Worm (Caenorhabditis elegans) whole organism, young adult: ENCODE measurements around the gene unc-62.
A peak's percentile ranks its signal among the peaks of the same experiment; 100 is the strongest.

Source experiments
- B0336.3 ChIP-seq: fragments of 200-800 bp; sonication (Bioruptor generic); IDR thresholded peaks from 2 replicates; pipeline ENCODE4 v1.3.6; 2022; ENCODE audit warnings: missing genetic modification characterization, missing compliant biosample characterization
- K12H6.12 ChIP-seq: fragments of 200-800 bp; sonication (Bioruptor generic); optimal IDR thresholded peaks from 2 replicates; lab custom pipeline; 2018; ENCODE audit warnings: mild to moderate bottlenecking, missing genetic modification characterization, missing compliant biosample characterization
- Y56A3A.18 ChIP-seq: fragments of 200-800 bp; sonication (Bioruptor generic); IDR thresholded peaks from 2 replicates; pipeline ENCODE4 v1.3.6; 2022; ENCODE audit warnings: missing genetic modification reagents, missing genetic modification characterization, missing compliant biosample characterization
- Y67H2A.10 ChIP-seq: fragments of 200-800 bp; sonication (Bioruptor generic); conservative IDR thresholded peaks from 2 replicates; pipeline ENCODE4 v1.3.6; 2022; ENCODE audit warnings: missing genetic modification reagents, missing genetic modification characterization, missing compliant biosample characterization
- ama-1 ChIP-seq, 3 experiments: fragments of 150-350 bp in 1 of 3; sonication (generic microtip) in 2 of 3; optimal IDR thresholded peaks; 2 replicates each; lab custom pipeline; 2014 to 2018; ENCODE audit warnings: missing biosample characterization in 2 of 3, missing genetic modification characterization in 2 of 3, missing genetic modification reagents in 2 of 3
- cebp-1 ChIP-seq, 2 experiments: fragments of 200-800 bp in 1 of 2; sonication (Bioruptor generic) in 1 of 2; sonication (generic microtip) in 1 of 2; IDR thresholded peaks in 1 of 2; optimal IDR thresholded peaks in 1 of 2; 2 replicates each; pipeline versions ENCODE4 v1.3.6 to Lab custom; 2017 to 2022; ENCODE audit warnings: missing compliant biosample characterization in 2 of 2, missing genetic modification characterization in 2 of 2, mild to moderate bottlenecking in 1 of 2, missing genetic modification reagents in 1 of 2, moderate library complexity in 1 of 2
- ceh-79 ChIP-seq: sonication (generic microtip); optimal IDR thresholded peaks from 2 replicates; lab custom pipeline; 2017; ENCODE audit warnings: mild to moderate bottlenecking, missing genetic modification characterization, missing compliant biosample characterization
- die-1 ChIP-seq: sonication (generic microtip); optimal IDR thresholded peaks from 2 replicates; lab custom pipeline; 2016; ENCODE audit warnings: missing genotype, mild to moderate bottlenecking, missing genetic modification characterization, missing compliant biosample characterization
- dox-1 ChIP-seq: fragments of 200-800 bp; sonication (Bioruptor generic); IDR thresholded peaks from 2 replicates; pipeline ENCODE4 v1.3.6; 2022; ENCODE audit warnings: missing genetic modification reagents, missing genetic modification characterization, missing compliant biosample characterization
- egl-18 ChIP-seq: fragments of 200-800 bp; sonication (Bioruptor generic); IDR thresholded peaks from 2 replicates; pipeline ENCODE4 v1.3.6; 2022; ENCODE audit warnings: missing genetic modification reagents, missing genetic modification characterization, missing compliant biosample characterization
- egrh-3 ChIP-seq: fragments of 200-800 bp; sonication (Bioruptor generic); IDR thresholded peaks from 2 replicates; pipeline ENCODE4 v1.3.6; 2022; ENCODE audit warnings: missing genetic modification reagents, missing genetic modification characterization, missing compliant biosample characterization
- fkh-3 ChIP-seq: sonication (generic microtip); optimal IDR thresholded peaks from 2 replicates; lab custom pipeline; 2016; ENCODE audit warnings: mild to moderate bottlenecking, missing genetic modification characterization, missing compliant biosample characterization
- hlh-26 ChIP-seq: fragments of 200-800 bp; sonication (Bioruptor generic); conservative IDR thresholded peaks from 2 replicates; pipeline ENCODE4 v1.3.6; 2022; ENCODE audit warnings: missing genetic modification reagents, missing genetic modification characterization, missing compliant biosample characterization
- let-526 ChIP-seq: fragments of 200-800 bp; sonication (Bioruptor generic); IDR thresholded peaks from 2 replicates; pipeline ENCODE4 v1.3.6; 2022; ENCODE audit warnings: missing genetic modification reagents, missing genetic modification characterization, missing compliant biosample characterization
- let-607 ChIP-seq, 2 experiments: fragments of 200-800 bp in 1 of 2; sonication (Bioruptor generic) in 1 of 2; sonication (generic microtip) in 1 of 2; optimal IDR thresholded peaks; 2 replicates each; lab custom pipeline; 2016 to 2018; ENCODE audit warnings: mild to moderate bottlenecking in 2 of 2, missing compliant biosample characterization in 2 of 2, missing genetic modification characterization in 2 of 2, moderate library complexity in 2 of 2, missing genotype in 1 of 2
- lin-26 ChIP-seq: fragments of 200-800 bp; sonication (Bioruptor generic); IDR thresholded peaks from 2 replicates; pipeline ENCODE4 v1.3.6; 2022; ENCODE audit warnings: missing genetic modification reagents, missing genetic modification characterization, missing compliant biosample characterization
- mcd-1 ChIP-seq: fragments of 200-800 bp; sonication (Bioruptor generic); IDR thresholded peaks from 2 replicates; pipeline ENCODE4 v1.3.6; 2022; ENCODE audit warnings: missing genetic modification reagents, missing genetic modification characterization, missing compliant biosample characterization
- mel-28 ChIP-seq: sonication (generic microtip); optimal IDR thresholded peaks from 2 replicates; lab custom pipeline; 2016; ENCODE audit warnings: borderline replicate concordance, mild to moderate bottlenecking, missing genetic modification characterization, missing compliant biosample characterization
- nfyb-1 ChIP-seq: fragments of 200-800 bp; sonication (Bioruptor generic); IDR thresholded peaks from 2 replicates; pipeline ENCODE4 v1.3.6; 2022; ENCODE audit warnings: missing genetic modification reagents, missing genetic modification characterization, missing compliant biosample characterization
- nhr-80 ChIP-seq: sonication (generic microtip); optimal IDR thresholded peaks from 2 replicates; lab custom pipeline; 2016; ENCODE audit warnings: missing genetic modification characterization, missing compliant biosample characterization
- rpc-1 ChIP-seq, 2 experiments: fragments of 150-350 bp in 1 of 2; sonication (generic microtip) in 1 of 2; optimal IDR thresholded peaks; 2 replicates each; lab custom pipeline; 2014 to 2018; ENCODE audit warnings: missing biosample characterization in 1 of 2, missing genetic modification characterization in 1 of 2, missing genetic modification reagents in 1 of 2, missing genotype in 1 of 2
- snpc-3.4 ChIP-seq: sonication (generic microtip); optimal IDR thresholded peaks from 2 replicates; lab custom pipeline; 2017; ENCODE audit warnings: missing genetic modification characterization, mild to moderate bottlenecking, missing compliant biosample characterization, antibody characterized with exemption, moderate library complexity, missing genotype, missing genetic modification reagents
- sptf-2 ChIP-seq: fragments of 200-800 bp; sonication (Bioruptor generic); optimal IDR thresholded peaks from 2 replicates; lab custom pipeline; 2018; ENCODE audit warnings: mild to moderate bottlenecking, missing genetic modification characterization, missing compliant biosample characterization
- unc-62 ChIP-seq: fragments of 150-350 bp; optimal IDR thresholded peaks from 2 replicates; lab custom pipeline; 2014; ENCODE audit warnings: missing biosample characterization, missing genetic modification reagents, missing genetic modification characterization
- zfh-2 ChIP-seq: fragments of 200-800 bp; sonication (Bioruptor generic); conservative IDR thresholded peaks from 2 replicates; pipeline ENCODE4 v1.3.6; 2022; ENCODE audit warnings: missing genetic modification reagents, missing genetic modification characterization, missing compliant biosample characterization
- ztf-18 ChIP-seq: sonication (generic microtip); optimal IDR thresholded peaks from 2 replicates; lab custom pipeline; 2016; ENCODE audit warnings: missing genotype, mild to moderate bottlenecking, missing genetic modification characterization, missing compliant biosample characterization
- ztf-25 ChIP-seq: fragments of 200-800 bp; sonication (Bioruptor generic); IDR thresholded peaks from 2 replicates; pipeline ENCODE4 v1.3.6; 2022; ENCODE audit warnings: missing genetic modification reagents, missing genetic modification characterization, missing compliant biosample characterization
- ztf-26 ChIP-seq: sonication (generic microtip); optimal IDR thresholded peaks from 2 replicates; lab custom pipeline; 2017; ENCODE audit warnings: missing genetic modification characterization, missing compliant biosample characterization
- ztf-3 ChIP-seq: fragments of 200-800 bp; sonication (Bioruptor generic); optimal IDR thresholded peaks from 2 replicates; lab custom pipeline; 2018; ENCODE audit warnings: mild to moderate bottlenecking, missing genetic modification characterization, missing compliant biosample characterization

unc-62 gene

ce11 chrV:4499156-4499808 lies 2.0 kb downstream of the unc-62 start:
- TF ChIP-seq die-1 (no peak), sptf-2 (GFP tag; lab: Kevin White, UChicago) (no peak), cebp-1 (GFP tag; IDR thresholded peaks at IDR 0.05; lab: Robert Waterston, UW) (0 out of 2 replicates have a peak, but pooled peaks have one; percentile 41), cebp-1 (tag; optimal IDR thresholded peaks at IDR 0.05; lab: Kevin White, UChicago) (peak; percentile 29), Y56A3A.18 (0 out of 2 replicates have a peak, but pooled peaks have one; percentile 12), unc-62 (GFP tag; lab: Kevin White, UChicago) (peak; percentile 94), egl-18 (GFP tag; lab: Robert Waterston, UW) (0 out of 2 replicates have a peak, but pooled peaks have one; percentile 12), K12H6.12 (tag; lab: Kevin White, UChicago) (peak; percentile 55), zfh-2 (GFP tag; lab: Robert Waterston, UW) (peak; percentile 78), nfyb-1 (GFP tag; lab: Robert Waterston, UW) (peak; percentile 60; the same call in 1 of the 2 replicates), ztf-3 (GFP tag; lab: Kevin White, UChicago) (no peak), Y67H2A.10 (no peak), lin-26 (GFP tag; lab: Robert Waterston, UW) (no peak), mcd-1 (GFP tag; lab: Robert Waterston, UW) (peak; percentile 31; the same call in 1 of the 2 replicates), egrh-3 (peak; percentile 80; the same call in 1 of the 2 replicates), mel-28 (tag; lab: Kevin White, UChicago) (no peak), B0336.3 (GFP tag; lab: Robert Waterston, UW) (0 out of 2 replicates have a peak, but pooled peaks have one; percentile 37), ceh-79 (tag; lab: Kevin White, UChicago) (no peak), hlh-26 (GFP tag; lab: Robert Waterston, UW) (no peak), let-526 (GFP tag; lab: Robert Waterston, UW) (no peak)

- TF ChIP-seq ztf-18 (tag; lab: Kevin White, UChicago) (no peak), rpc-1 (optimal IDR thresholded peaks at IDR 0.05; lab: Kevin White, UChicago) (no peak), rpc-1 (tag; optimal IDR thresholded peaks at IDR 0.05; lab: Kevin White, UChicago) (no peak), mel-28 (tag; lab: Kevin White, UChicago) (no peak), ztf-26 (no peak)
These were observed 3.4 kb downstream of the unc-62 start for ce11 chrV:4500709-4501108.

ce11 chrV:4501974-4502373 lies 4.7 kb downstream of the unc-62 start:
- TF ChIP-seq ama-1 (optimal IDR thresholded peaks at IDR 0.05; lab: Kevin White, UChicago): no peak
- no peak for TF ChIP-seq ama-1 (GFP tag; optimal IDR thresholded peaks at IDR 0.05; lab: Kevin White, UChicago)
- no peak for TF ChIP-seq snpc-3.4 (tag; lab: Kevin White, UChicago)
- peak; percentile 32; the same call in 1 of the 2 replicates for TF ChIP-seq dox-1
- TF ChIP-seq nhr-80 (tag; lab: Kevin White, UChicago): peak; percentile 68
- no peak for TF ChIP-seq let-607 (tag; optimal IDR thresholded peaks at IDR 0.05; lab: Kevin White, UChicago)
- TF ChIP-seq ztf-25: no peak
- TF ChIP-seq cebp-1 (GFP tag; IDR thresholded peaks at IDR 0.05; lab: Robert Waterston, UW): no peak
- peak; percentile 1 for TF ChIP-seq cebp-1 (tag; optimal IDR thresholded peaks at IDR 0.05; lab: Kevin White, UChicago)
- TF ChIP-seq, all 124 proteins: peak for 3

ce11 chrV:4502624-4503023 lies 5.4 kb downstream of the unc-62 start:
- TF ChIP-seq zfh-2 (GFP tag; lab: Robert Waterston, UW) (peak; percentile 60), fkh-3 (tag; lab: Kevin White, UChicago) (no peak)
- TF ChIP-seq, all 124 proteins: peak for 1
